Fruit fly (Drosophila melanogaster): ENCODE measurements around the gene Pus7.
A peak's percentile ranks its signal among the peaks of the same experiment; 100 is the strongest.

The Pus7 gene

DNA sequence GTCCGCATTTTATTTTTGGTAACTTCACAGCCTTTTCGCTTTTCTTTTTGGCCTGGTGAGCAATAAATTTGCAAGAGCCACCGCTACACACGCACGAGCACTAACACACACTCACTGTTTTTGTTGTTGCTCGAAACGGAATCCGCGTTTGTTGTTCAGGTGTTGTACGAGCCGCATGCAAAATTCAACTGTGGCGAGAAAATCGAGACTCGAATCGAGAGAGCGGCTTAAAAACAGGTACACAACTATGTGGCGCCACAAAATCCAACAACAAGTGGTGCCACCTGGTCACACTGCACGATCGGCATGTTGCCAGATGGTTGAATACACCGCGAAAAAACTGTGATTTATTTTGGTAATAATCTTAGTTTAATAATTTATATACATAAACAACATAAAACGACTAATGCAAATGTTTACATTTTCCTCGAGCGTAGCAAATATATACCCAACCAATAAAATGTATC is 2.8 kb upstream of the Pus7 start, which contains the start of gene CG43163 (continued):
- no peak for TF ChIP-seq CG16779 (GFP tag; IDR thresholded peaks at IDR 0.05)
- TF ChIP-seq CG1529 (GFP tag; optimal IDR thresholded peaks at IDR 0.05) = peak; percentile 16
- TF ChIP-seq Elba2 (GFP tag; optimal IDR thresholded peaks at IDR 0.05) = no peak
- peak; percentile 32 for TF ChIP-seq Atf-2 (GFP tag; optimal IDR thresholded peaks at IDR 0.05)
- TF ChIP-seq CG12236 (GFP tag; optimal IDR thresholded peaks at IDR 0.05) = no peak
- TF ChIP-seq gfzf (GFP tag; optimal IDR thresholded peaks at IDR 0.05) = peak; percentile 82
- TF ChIP-seq CG16863 (GFP tag; optimal IDR thresholded peaks at IDR 0.05) = peak; percentile 47
- TF ChIP-seq CG7357 (GFP tag; IDR thresholded peaks at IDR 0.05) = peak; percentile 34; the same call in 1 of the 3 replicates
- TF ChIP-seq CG10209 (GFP tag; optimal IDR thresholded peaks at IDR 0.05) = peak; percentile 52
- peak; percentile 69 for TF ChIP-seq caup (GFP tag; optimal IDR thresholded peaks at IDR 0.05; ENCODE audit: severe bottlenecking)
- TF ChIP-seq CG7839 (tag; optimal IDR thresholded peaks at IDR 0.05) = peak; percentile 73
- peak; percentile 65 for TF ChIP-seq Fer1 (GFP tag; optimal IDR thresholded peaks at IDR 0.05)
- TF ChIP-seq p53 (GFP tag; optimal IDR thresholded peaks at IDR 0.05) = no peak
- peak; percentile 50 for TF ChIP-seq CG8089 (GFP tag; optimal IDR thresholded peaks at IDR 0.05)
- TF ChIP-seq Fer3 (tag; optimal IDR thresholded peaks at IDR 0.05) = peak; percentile 61
- peak; percentile 81 for TF ChIP-seq CG17328 (GFP tag; IDR thresholded peaks at IDR 0.05)
- no peak for TF ChIP-seq Kr (GFP tag; optimal IDR thresholded peaks at IDR 0.05)
- TF ChIP-seq ato (GFP tag; IDR thresholded peaks at IDR 0.05; ENCODE audit: partially characterized antibody) = peak; percentile 47; the same call in 1 of the 2 replicates
- peak; percentile 30; the same call in 1 of the 3 replicates for TF ChIP-seq CG14050 (GFP tag; IDR thresholded peaks at IDR 0.05)
- TF ChIP-seq twi (tag; optimal IDR thresholded peaks at IDR 0.05) = no peak
- no peak for TF ChIP-seq fd102C (GFP tag; optimal IDR thresholded peaks at IDR 0.05)
- peak; percentile 23 for TF ChIP-seq BEAF-32 (GFP tag; optimal IDR thresholded peaks at IDR 0.05)
- no peak for TF ChIP-seq Sin3A (optimal IDR thresholded peaks at IDR 0.05)
- TF ChIP-seq Side (GFP tag; optimal IDR thresholded peaks at IDR 0.05) = peak; percentile 19
- peak; percentile 66 for TF ChIP-seq gcm (GFP tag; optimal IDR thresholded peaks at IDR 0.05)
- peak; percentile 54 for TF ChIP-seq CG2116 (GFP tag; optimal IDR thresholded peaks at IDR 0.05)
- no peak for TF ChIP-seq odd (GFP tag; optimal IDR thresholded peaks at IDR 0.05)
- no peak for TF ChIP-seq CG14860 (GFP tag; IDR thresholded peaks at IDR 0.05; ENCODE audit: partially characterized antibody)
- peak in 1 of 3 experiments; percentile 56 for TF ChIP-seq lola (GFP tag; optimal IDR thresholded peaks at IDR 0.05)
- peak; percentile 60; the same call in 1 of the 3 replicates for TF ChIP-seq tgo (GFP tag; IDR thresholded peaks at IDR 0.05)
- TF ChIP-seq CG18764 (GFP tag; optimal IDR thresholded peaks at IDR 0.05) = peak; percentile 17
- TF ChIP-seq CG15514 (GFP tag; optimal IDR thresholded peaks at IDR 0.05) = peak; percentile 65
- peak; percentile 72 for TF ChIP-seq pzg (GFP tag; optimal IDR thresholded peaks at IDR 0.05)
- no peak for TF ChIP-seq Usf (GFP tag; optimal IDR thresholded peaks at IDR 0.05)
- TF ChIP-seq CG9437 (GFP tag; optimal IDR thresholded peaks at IDR 0.05) = peak; percentile 37
- no peak for TF ChIP-seq CG11504 (tag; optimal IDR thresholded peaks at IDR 0.05)
- TF ChIP-seq Mrtf (GFP tag; IDR thresholded peaks at IDR 0.05) = peak; percentile 59; the same call in 1 of the 3 replicates
- no peak for TF ChIP-seq CG15073 (GFP tag; optimal IDR thresholded peaks at IDR 0.05)
- TF ChIP-seq scrt (GFP tag; optimal IDR thresholded peaks at IDR 0.05) = peak; percentile 25
- TF ChIP-seq CG15269 (tag; optimal IDR thresholded peaks at IDR 0.05) = peak; percentile 67
- TF ChIP-seq CG12219 (GFP tag; optimal IDR thresholded peaks at IDR 0.05) = peak; percentile 47
- no peak for TF ChIP-seq CG4404 (GFP tag; IDR thresholded peaks at IDR 0.05)
- TF ChIP-seq amos (GFP tag; IDR thresholded peaks at IDR 0.05; ENCODE audit: partially characterized antibody) = no peak
- peak; percentile 63 for TF ChIP-seq Dp (GFP tag; optimal IDR thresholded peaks at IDR 0.05)
- TF ChIP-seq NfI (GFP tag; optimal IDR thresholded peaks at IDR 0.05) = peak; percentile 52
- peak; percentile 25 for TF ChIP-seq tx (GFP tag; optimal IDR thresholded peaks at IDR 0.05)
- no peak for TF ChIP-seq ftz-f1 (GFP tag; optimal IDR thresholded peaks at IDR 0.05)
- TF ChIP-seq corto (GFP tag; optimal IDR thresholded peaks at IDR 0.05) = no peak
- TF ChIP-seq CG31365 (tag; optimal IDR thresholded peaks at IDR 0.05) = no peak

Data from whole organism, embryonic.